Fruit fly (Drosophila melanogaster) Kc167 (cell line): ENCODE data around the gene CG42340.
"Not testable (repeated sequence)": the region's sequence is repeated elsewhere in the genome, so short reads cannot be mapped to it uniquely, and the experiment has no call there.

ENCODE experiments used
- Myc ChIP-seq: fragments of >200 bp; optimal IDR thresholded peaks from 2 replicates; lab custom pipeline; 2017; ENCODE audit warnings: missing external identifiers
- Sin3A ChIP-seq: fragments of >200 bp; optimal IDR thresholded peaks from 2 replicates; lab custom pipeline; 2018; ENCODE audit warnings: missing external identifiers
- h ChIP-seq: fragments of >200 bp; optimal IDR thresholded peaks from 3 replicates; lab custom pipeline; 2018; ENCODE audit warnings: missing external identifiers
- insv ChIP-seq: fragments of >200 bp; optimal IDR thresholded peaks from 3 replicates; lab custom pipeline; 2018; ENCODE audit warnings: missing external identifiers
- psq ChIP-seq: fragments of >200 bp; optimal IDR thresholded peaks from 2 replicates; lab custom pipeline; 2017; ENCODE audit warnings: missing external identifiers
- ttk ChIP-seq: sonication (Bioruptor generic); optimal IDR thresholded peaks from 2 replicates; lab custom pipeline; 2017; ENCODE audit warnings: missing external identifiers

Gene CG42340

DNA sequence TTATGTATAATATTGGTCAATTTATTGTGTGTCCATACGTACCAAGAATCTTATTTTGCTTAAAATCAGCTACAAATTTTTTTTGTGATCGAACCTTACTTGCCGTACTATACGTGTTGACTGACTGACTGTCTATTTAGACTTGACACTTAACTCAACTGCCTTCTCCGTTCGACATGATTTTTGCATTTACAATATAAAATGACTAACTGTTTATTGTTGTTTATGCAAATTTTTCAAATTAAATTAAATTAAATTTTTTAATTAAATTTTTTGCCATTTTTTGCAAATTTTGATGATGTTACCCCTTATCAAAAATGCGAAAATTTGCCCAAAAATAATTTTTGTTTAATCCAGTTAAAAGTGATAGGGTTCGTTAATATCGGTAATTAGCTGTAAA, 104.8 kb downstream of the CG42340 start, which contains the start of gene CG33668:
CG33668 (minus strand) TSS at position 101 of the 400 bp plus-strand sequence.
- not testable (repeated sequence) for TF ChIP-seq Myc, ttk, Sin3A

dm6 chrX:6400000-6400399, 124.1 kb downstream of the CG42340 start, which contains the start of gene CG33669:
Gene CG33669 (minus strand): TSS chrX:6400100.
- TF ChIP-seq psq (lab: Kevin White, UChicago); Sin3A; insv: not testable (repeated sequence)

dm6 chrX:6383920-6384319, 140.2 kb downstream of the CG42340 start, which contains the start of gene CG33664:
Gene CG33664 (plus strand): TSS chrX:6384220.
- not testable (repeated sequence) for TF ChIP-seq psq (lab: Kevin White, UChicago); Sin3A; insv

DNA sequence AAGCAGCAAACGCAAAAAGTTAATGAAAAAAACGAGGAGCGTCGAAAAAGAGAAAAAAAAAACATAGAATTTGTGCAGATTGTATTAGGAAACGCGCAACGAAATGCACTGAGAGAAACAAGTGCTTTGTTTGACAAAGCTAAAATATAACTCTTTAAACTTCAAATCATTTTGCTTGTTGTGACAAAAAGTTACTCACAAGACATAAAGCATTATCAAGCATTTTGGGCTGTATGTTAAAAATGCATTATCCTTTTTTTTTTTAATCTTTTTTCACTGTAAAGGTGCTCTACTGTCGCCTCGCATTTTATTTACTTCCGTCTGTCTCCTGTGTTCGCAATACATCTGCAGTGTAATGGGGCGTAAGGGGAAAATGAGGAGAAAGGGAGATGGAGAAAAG, 147.4 kb downstream of the CG42340 start:
- TF ChIP-seq h, result no peak
- no peak for TF ChIP-seq Sin3A
- TF ChIP-seq Myc, result no peak
- no peak for TF ChIP-seq ttk
- no peak for TF ChIP-seq insv
- no peak for TF ChIP-seq psq (lab: Kevin White, UChicago)

DNA sequence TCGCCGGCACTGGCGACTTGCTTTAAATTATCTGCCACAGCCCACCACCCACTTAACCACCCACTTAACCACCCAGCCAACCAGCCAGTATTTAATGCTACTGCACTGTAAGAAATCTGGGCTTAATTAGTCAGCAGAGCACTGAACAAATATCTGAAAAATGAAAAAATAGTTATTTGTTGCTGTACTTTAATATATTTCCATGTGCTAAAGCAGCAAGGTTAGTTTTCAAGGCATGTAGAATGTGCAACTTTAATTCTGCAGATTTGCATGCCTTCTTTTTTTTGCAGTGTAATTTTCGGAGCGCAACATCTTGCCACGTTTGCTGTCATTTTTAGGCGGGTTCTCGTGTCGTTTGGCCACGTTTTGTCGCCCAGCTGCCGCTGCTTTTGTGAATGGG, 148.5 kb downstream of the CG42340 start:
- TF ChIP-seq h (no peak), insv (no peak), psq (lab: Kevin White, UChicago) (no peak), Myc (no peak), Sin3A (no peak), ttk (no peak)
